Fruit fly (Drosophila melanogaster): ENCODE results near the gene Cad96Ca.

The Cad96Ca gene

dm6 chr3R:25193726-25194204 lies 14.3 kb downstream of the Cad96Ca start, which contains the start of gene lobo (continued):
- peak; percentile 82 for TF ChIP-seq Lhr (GFP tag; optimal IDR thresholded peaks at IDR 0.05)
- peak; percentile 47 for TF ChIP-seq Sry-δ (GFP tag; optimal IDR thresholded peaks at IDR 0.05)
- peak; percentile 25 for TF ChIP-seq gfzf (GFP tag; optimal IDR thresholded peaks at IDR 0.05)
- peak; percentile 76 for TF ChIP-seq Meics (GFP tag; optimal IDR thresholded peaks at IDR 0.05)
- TF ChIP-seq en (GFP tag; optimal IDR thresholded peaks at IDR 0.05): no peak
- TF ChIP-seq ken (GFP tag; IDR thresholded peaks at IDR 0.05): 0 out of 3 replicates have a peak, but pooled peaks have one; percentile 10
- TF ChIP-seq Poxn (GFP tag; IDR thresholded peaks at IDR 0.05): 0 out of 2 replicates have a peak, but pooled peaks have one; percentile 18
- no peak for TF ChIP-seq Sox100B (GFP tag; optimal IDR thresholded peaks at IDR 0.05)
- no peak for TF ChIP-seq eve (GFP tag; optimal IDR thresholded peaks at IDR 0.05)
- TF ChIP-seq odd (GFP tag; optimal IDR thresholded peaks at IDR 0.05): no peak
- 0 out of 4 replicates have a peak, but pooled peaks have one; percentile 14 for TF ChIP-seq Gug (GFP tag; IDR thresholded peaks at IDR 0.05)
- TF ChIP-seq tio (GFP tag; optimal IDR thresholded peaks at IDR 0.05): peak; percentile 50
- TF ChIP-seq mirr (GFP tag; optimal IDR thresholded peaks at IDR 0.05): peak; percentile 45
- TF ChIP-seq CG17612 (GFP tag; IDR thresholded peaks at IDR 0.05): no peak
- TF ChIP-seq CG10959 (GFP tag; IDR thresholded peaks at IDR 0.05): no peak
- no peak for TF ChIP-seq h (optimal IDR thresholded peaks at IDR 0.05)
- no peak for TF ChIP-seq CG1832 (GFP tag; optimal IDR thresholded peaks at IDR 0.05)
- TF ChIP-seq p53 (GFP tag; optimal IDR thresholded peaks at IDR 0.05): peak; percentile 31
- peak; percentile 57 for TF ChIP-seq CG15696 (tag; optimal IDR thresholded peaks at IDR 0.05)
- TF ChIP-seq CG9215 (GFP tag; IDR thresholded peaks at IDR 0.05): peak; percentile 42
- peak; percentile 27 for TF ChIP-seq Oli (tag; optimal IDR thresholded peaks at IDR 0.05)
- TF ChIP-seq pum (GFP tag; optimal IDR thresholded peaks at IDR 0.05): peak; percentile 22
- peak; percentile 62; the same call in 1 of the 2 replicates for TF ChIP-seq ham (GFP tag; IDR thresholded peaks at IDR 0.05)
- no peak for TF ChIP-seq CG16779 (GFP tag; IDR thresholded peaks at IDR 0.05)
- TF ChIP-seq CG4404 (GFP tag; IDR thresholded peaks at IDR 0.05): peak; percentile 15; the same call in 1 of the 2 replicates
- peak; percentile 47 for TF ChIP-seq Dek (tag; optimal IDR thresholded peaks at IDR 0.05)
- peak in 1 of 3 experiments; percentile 50 for TF ChIP-seq lola (GFP tag; optimal IDR thresholded peaks at IDR 0.05)
- peak; percentile 37; the same call in 2 of the 3 replicates for TF ChIP-seq dysf (GFP tag; IDR thresholded peaks at IDR 0.05)
- peak; percentile 25; the same call in 1 of the 3 replicates for TF ChIP-seq Mrtf (GFP tag; IDR thresholded peaks at IDR 0.05)
- peak; percentile 32 for TF ChIP-seq CG7556 (GFP tag; optimal IDR thresholded peaks at IDR 0.05)
- TF ChIP-seq CG3995 (GFP tag; optimal IDR thresholded peaks at IDR 0.05): peak; percentile 39
- TF ChIP-seq Hmx (GFP tag; optimal IDR thresholded peaks at IDR 0.05): no peak
- TF ChIP-seq hbn (GFP tag; IDR thresholded peaks at IDR 0.05; ENCODE audit: partially characterized antibody): no peak
- peak; percentile 48; the same call in 1 of the 2 replicates for TF ChIP-seq al (GFP tag; IDR thresholded peaks at IDR 0.05)
- no peak for TF ChIP-seq ranshi (GFP tag; IDR thresholded peaks at IDR 0.05)
- TF ChIP-seq unpg (GFP tag; optimal IDR thresholded peaks at IDR 0.05): no peak
- TF ChIP-seq HHEX (GFP tag; optimal IDR thresholded peaks at IDR 0.05): peak; percentile 62
- TF ChIP-seq CHES-1-like (GFP tag; optimal IDR thresholded peaks at IDR 0.05): peak; percentile 62
- TF ChIP-seq CrebB (tag; optimal IDR thresholded peaks at IDR 0.05): peak; percentile 73
- TF ChIP-seq tx (GFP tag; optimal IDR thresholded peaks at IDR 0.05): peak; percentile 38
- 0 out of 2 replicates have a peak, but pooled peaks have one; percentile 6 for TF ChIP-seq lmd (GFP tag; IDR thresholded peaks at IDR 0.05)
- peak; percentile 8 for TF ChIP-seq CG8388 (GFP tag; optimal IDR thresholded peaks at IDR 0.05)
- peak; percentile 45; the same call in 1 of the 3 replicates for TF ChIP-seq Optix (GFP tag; IDR thresholded peaks at IDR 0.05)
- peak; percentile 98 for TF ChIP-seq Myb (GFP tag; optimal IDR thresholded peaks at IDR 0.05)
- peak; percentile 47 for TF ChIP-seq CG1529 (GFP tag; optimal IDR thresholded peaks at IDR 0.05)
- peak; percentile 48 for TF ChIP-seq Fer3 (tag; optimal IDR thresholded peaks at IDR 0.05)
- no peak for TF ChIP-seq NC2α (GFP tag; optimal IDR thresholded peaks at IDR 0.05)
- peak; percentile 0 for TF ChIP-seq CG16863 (GFP tag; optimal IDR thresholded peaks at IDR 0.05)
- peak; percentile 52 for TF ChIP-seq HLH54F (GFP tag; optimal IDR thresholded peaks at IDR 0.05)
- TF ChIP-seq Ssrp (tag; optimal IDR thresholded peaks at IDR 0.05): peak; percentile 48
